Worm (Caenorhabditis elegans) whole organism, L2 larva: ENCODE results near the gene ZK863.8.

ENCODE experiments used
- C34F6.9 ChIP-seq: fragments of 150-350 bp; optimal IDR thresholded peaks from 2 replicates; lab custom pipeline; 2014; ENCODE audit warnings: missing biosample characterization, missing genetic modification characterization
- F13H6.1 ChIP-seq: sonication (generic microtip); optimal IDR thresholded peaks from 2 replicates; lab custom pipeline; 2016; ENCODE audit warnings: missing genetic modification characterization, missing compliant biosample characterization
- R02D3.7 ChIP-seq: fragments of 150-350 bp; optimal IDR thresholded peaks from 2 replicates; lab custom pipeline; 2014; ENCODE audit warnings: missing biosample characterization, missing genetic modification characterization
- Y55F3AM.14 ChIP-seq: fragments of 200-800 bp; sonication (Bioruptor generic); optimal IDR thresholded peaks from 2 replicates; lab custom pipeline; 2018; ENCODE audit warnings: mild to moderate bottlenecking, missing genetic modification characterization, missing compliant biosample characterization
- ZK546.5 ChIP-seq: sonication (generic microtip); optimal IDR thresholded peaks from 2 replicates; lab custom pipeline; 2017; ENCODE audit warnings: missing biosample characterization, missing genetic modification characterization
- alr-1 ChIP-seq: fragments of 150-350 bp; optimal IDR thresholded peaks from 2 replicates; lab custom pipeline; 2014; ENCODE audit warnings: missing biosample characterization, missing genetic modification characterization
- aly-2 ChIP-seq: fragments of 150-350 bp; optimal IDR thresholded peaks from 2 replicates; lab custom pipeline; 2014; ENCODE audit warnings: missing biosample characterization, missing genetic modification characterization
- ama-1 ChIP-seq: fragments of 150-350 bp; optimal IDR thresholded peaks from 2 replicates; lab custom pipeline; 2018; ENCODE audit warnings: inconsistent platforms
- blmp-1 ChIP-seq: sonication (generic microtip); optimal IDR thresholded peaks from 2 replicates; lab custom pipeline; 2017; ENCODE audit warnings: missing genetic modification characterization, mild to moderate bottlenecking, missing compliant biosample characterization, antibody characterized with exemption, moderate library complexity; ENCODE audit not compliant: insufficient read depth
- ceh-16 ChIP-seq: fragments of 150-350 bp; optimal IDR thresholded peaks from 2 replicates; lab custom pipeline; 2014; ENCODE audit warnings: missing biosample characterization, missing genetic modification characterization
- ceh-82 ChIP-seq: fragments of 150-350 bp; optimal IDR thresholded peaks from 2 replicates; lab custom pipeline; 2014; ENCODE audit warnings: missing biosample characterization, missing genetic modification characterization
- crh-2 ChIP-seq: sonication (generic microtip); optimal IDR thresholded peaks from 2 replicates; lab custom pipeline; 2017; ENCODE audit warnings: missing biosample characterization, missing genetic modification characterization
- dmd-4 ChIP-seq: sonication (generic microtip); optimal IDR thresholded peaks from 2 replicates; lab custom pipeline; 2017; ENCODE audit warnings: missing biosample characterization, missing genetic modification characterization
- egl-27 ChIP-seq: sonication (generic microtip); optimal IDR thresholded peaks from 3 replicates; lab custom pipeline; 2017; ENCODE audit warnings: missing biosample characterization, missing genetic modification reagents, missing genetic modification characterization
- elt-1 ChIP-seq: fragments of 150-350 bp; optimal IDR thresholded peaks from 2 replicates; lab custom pipeline; 2014; ENCODE audit warnings: missing biosample characterization, missing genetic modification characterization
- elt-3 ChIP-seq: sonication (generic microtip); optimal IDR thresholded peaks from 2 replicates; lab custom pipeline; 2017; ENCODE audit warnings: missing biosample characterization, missing genetic modification characterization
- fos-1 ChIP-seq: fragments of 150-350 bp; optimal IDR thresholded peaks from 2 replicates; lab custom pipeline; 2014; ENCODE audit warnings: missing biosample characterization, missing genetic modification characterization
- gmeb-1 ChIP-seq: fragments of 150-350 bp; optimal IDR thresholded peaks from 2 replicates; lab custom pipeline; 2014; ENCODE audit warnings: missing biosample characterization, missing genetic modification characterization
- lin-11 ChIP-seq: fragments of 150-350 bp; sonication (generic microtip); optimal IDR thresholded peaks from 2 replicates; lab custom pipeline; 2014; ENCODE audit warnings: missing biosample characterization, missing genetic modification characterization, inconsistent platforms, mixed read lengths
- lin-13 ChIP-seq: fragments of 150-350 bp; optimal IDR thresholded peaks from 2 replicates; lab custom pipeline; 2014; ENCODE audit warnings: missing biosample characterization, missing genetic modification reagents, missing genetic modification characterization
- lin-39 ChIP-seq: fragments of 150-350 bp; optimal IDR thresholded peaks from 2 replicates; lab custom pipeline; 2014; ENCODE audit warnings: missing biosample characterization, missing genetic modification reagents, missing genetic modification characterization
- lsy-2 ChIP-seq, 2 experiments: fragments of 150-350 bp in 1 of 2; sonication (generic microtip) in 1 of 2; optimal IDR thresholded peaks; 2 replicates each; lab custom pipeline; 2014 to 2017; ENCODE audit warnings: missing biosample characterization in 2 of 2, missing genetic modification characterization in 2 of 2
- mab-5 ChIP-seq: fragments of 150-350 bp; optimal IDR thresholded peaks from 2 replicates; lab custom pipeline; 2014; ENCODE audit warnings: missing biosample characterization, missing genetic modification characterization
- mbf-1 ChIP-seq: sonication (generic microtip); optimal IDR thresholded peaks from 2 replicates; lab custom pipeline; 2017; ENCODE audit warnings: missing biosample characterization, missing genetic modification characterization
- mdl-1 ChIP-seq, 2 experiments: fragments of 150-350 bp in 1 of 2; sonication (generic microtip) in 1 of 2; optimal IDR thresholded peaks; 2 replicates each; lab custom pipeline; 2017; ENCODE audit warnings: missing biosample characterization in 2 of 2, missing genetic modification characterization in 2 of 2
- nhr-10 ChIP-seq: sonication (generic microtip); optimal IDR thresholded peaks from 2 replicates; lab custom pipeline; 2017; ENCODE audit warnings: missing biosample characterization, missing genetic modification characterization
- nhr-11 ChIP-seq: fragments of 150-350 bp; optimal IDR thresholded peaks from 2 replicates; lab custom pipeline; 2014; ENCODE audit warnings: missing biosample characterization, missing genetic modification characterization
- nhr-12 ChIP-seq: fragments of 150-350 bp; optimal IDR thresholded peaks from 2 replicates; lab custom pipeline; 2014; ENCODE audit warnings: missing biosample characterization, missing genetic modification characterization
- nhr-129 ChIP-seq: fragments of 150-350 bp; optimal IDR thresholded peaks from 2 replicates; lab custom pipeline; 2014; ENCODE audit warnings: missing biosample characterization, missing genetic modification characterization
- nhr-21 ChIP-seq: fragments of 150-350 bp; optimal IDR thresholded peaks from 2 replicates; lab custom pipeline; 2014; ENCODE audit warnings: missing biosample characterization, missing genetic modification characterization
- nhr-23 ChIP-seq: fragments of 150-350 bp; optimal IDR thresholded peaks from 2 replicates; lab custom pipeline; 2014; ENCODE audit warnings: missing biosample characterization, missing genetic modification reagents, missing genetic modification characterization
- nhr-237 ChIP-seq: fragments of 150-350 bp; optimal IDR thresholded peaks from 2 replicates; lab custom pipeline; 2014; ENCODE audit warnings: missing biosample characterization, missing genetic modification characterization
- nhr-25 ChIP-seq: fragments of 150-350 bp; sonication (generic microtip); optimal IDR thresholded peaks from 3 replicates; lab custom pipeline; 2014; ENCODE audit warnings: missing biosample characterization, missing genetic modification characterization
- nhr-6 ChIP-seq: fragments of 150-350 bp; optimal IDR thresholded peaks from 2 replicates; lab custom pipeline; 2014; ENCODE audit warnings: missing biosample characterization, missing genetic modification characterization
- nhr-77 ChIP-seq: fragments of 150-350 bp; optimal IDR thresholded peaks from 2 replicates; lab custom pipeline; 2014; ENCODE audit warnings: missing biosample characterization, missing genetic modification characterization
- peb-1 ChIP-seq: fragments of 150-350 bp; optimal IDR thresholded peaks from 2 replicates; lab custom pipeline; 2014; ENCODE audit warnings: missing biosample characterization, missing genetic modification characterization
- sem-4 ChIP-seq: fragments of 150-350 bp; optimal IDR thresholded peaks from 2 replicates; lab custom pipeline; 2014; ENCODE audit warnings: missing biosample characterization, missing genetic modification reagents, missing genetic modification characterization
- skn-1 ChIP-seq: sonication (generic microtip); optimal IDR thresholded peaks from 2 replicates; lab custom pipeline; 2017; ENCODE audit warnings: missing biosample characterization, missing genetic modification characterization
- sma-3 ChIP-seq: sonication (generic microtip); optimal IDR thresholded peaks from 2 replicates; lab custom pipeline; 2016; ENCODE audit warnings: missing genetic modification reagents, missing genetic modification characterization, missing compliant biosample characterization
- sma-9 ChIP-seq, 2 experiments: fragments of 150-350 bp in 1 of 2; sonication (generic microtip) in 1 of 2; optimal IDR thresholded peaks; 2 replicates each; lab custom pipeline; 2014 to 2016; ENCODE audit warnings: missing genetic modification characterization in 2 of 2, mild to moderate bottlenecking in 1 of 2, missing biosample characterization in 1 of 2, missing compliant biosample characterization in 1 of 2, missing genetic modification reagents in 1 of 2, moderate library complexity in 1 of 2
- snpc-4 ChIP-seq: fragments of 150-350 bp; optimal IDR thresholded peaks from 2 replicates; lab custom pipeline; 2014; ENCODE audit warnings: missing biosample characterization, missing genetic modification characterization
- unc-39 ChIP-seq: fragments of 150-350 bp; optimal IDR thresholded peaks from 2 replicates; lab custom pipeline; 2014; ENCODE audit warnings: missing biosample characterization, missing genetic modification characterization
- zag-1 ChIP-seq: fragments of 150-350 bp; optimal IDR thresholded peaks from 2 replicates; lab custom pipeline; 2014; ENCODE audit warnings: missing biosample characterization, missing genetic modification characterization
- ztf-1 ChIP-seq: fragments of 200-800 bp; sonication (Bioruptor generic); conservative IDR thresholded peaks from 2 replicates; pipeline ENCODE4 v1.3.6; 2022; ENCODE audit warnings: missing genetic modification characterization, missing compliant biosample characterization
- ztf-11 ChIP-seq: sonication (generic microtip); optimal IDR thresholded peaks from 2 replicates; lab custom pipeline; 2017; ENCODE audit warnings: missing biosample characterization, missing genetic modification characterization
- ztf-4 ChIP-seq: fragments of 150-350 bp; optimal IDR thresholded peaks from 2 replicates; lab custom pipeline; 2014; ENCODE audit warnings: missing biosample characterization, missing genetic modification characterization

ZK863.8 gene

DNA sequence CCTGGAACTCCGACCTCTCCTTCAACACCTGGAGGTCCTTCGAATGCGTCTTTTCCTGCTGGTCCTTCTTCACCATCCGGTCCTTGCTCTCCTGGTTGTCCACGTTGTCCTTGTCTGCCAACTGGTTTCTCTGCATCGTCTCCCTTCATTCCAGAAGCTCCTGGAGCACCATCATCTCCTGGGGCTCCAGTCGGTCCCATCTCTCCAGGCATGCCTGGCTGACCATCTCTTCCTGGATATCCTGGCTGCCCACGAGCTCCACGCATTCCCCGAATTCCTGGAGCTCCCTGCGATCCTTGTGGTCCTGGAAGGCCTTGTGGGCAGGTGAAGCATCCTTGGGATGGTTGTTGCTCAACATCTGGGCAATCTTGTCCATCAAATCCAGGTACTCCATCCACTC, 10.4 kb upstream of the ZK863.8 start:
- TF ChIP-seq nhr-11 (tag; lab: Kevin White, UChicago), result no peak
- TF ChIP-seq ztf-1 (GFP tag; lab: Robert Waterston, UW), result 0 out of 2 replicates have a peak, but pooled peaks have one; percentile 44
- no peak for TF ChIP-seq alr-1 (tag; lab: Kevin White, UChicago)
- TF ChIP-seq nhr-21, result no peak
- TF ChIP-seq nhr-23 (tag; lab: Kevin White, UChicago), result no peak
- TF ChIP-seq mdl-1 (tag; optimal IDR thresholded peaks at IDR 0.05; lab: Kevin White, UChicago), result no peak
- no peak for TF ChIP-seq dmd-4
- TF ChIP-seq ceh-16, result no peak
- TF ChIP-seq, all 48 proteins: peak for 1

- TF ChIP-seq egl-27 (tag; lab: Kevin White, UChicago) (no peak), nhr-129 (tag; lab: Kevin White, UChicago) (peak; percentile 18)
These were observed 9.3 kb upstream of the ZK863.8 start for ce11 chrV:12196659-12197058.

- TF ChIP-seq F13H6.1 (no peak), ZK546.5 (tag; lab: Kevin White, UChicago) (no peak), nhr-11 (tag; lab: Kevin White, UChicago) (no peak), nhr-23 (tag; lab: Kevin White, UChicago) (no peak), sem-4 (tag; lab: Kevin White, UChicago) (no peak), alr-1 (tag; lab: Kevin White, UChicago) (no peak), sma-3 (GFP tag; lab: Kevin White, UChicago) (no peak), nhr-25 (tag; lab: Kevin White, UChicago) (no peak), mbf-1 (no peak), gmeb-1 (tag; lab: Kevin White, UChicago) (no peak), ztf-4 (tag; lab: Kevin White, UChicago) (no peak), sma-9 (GFP tag; optimal IDR thresholded peaks at IDR 0.05; lab: Kevin White, UChicago) (no peak), sma-9 (tag; optimal IDR thresholded peaks at IDR 0.05; lab: Kevin White, UChicago) (no peak), egl-27 (tag; lab: Kevin White, UChicago) (no peak), C34F6.9 (tag; lab: Kevin White, UChicago) (no peak), ama-1 (no peak), nhr-77 (no peak), nhr-129 (tag; lab: Kevin White, UChicago) (no peak), lsy-2 (tag; optimal IDR thresholded peaks at IDR 0.05; lab: Kevin White, UChicago) (no peak), unc-39 (tag; lab: Kevin White, UChicago) (no peak), lin-13 (GFP tag; lab: Kevin White, UChicago) (no peak)
These were observed 8.5 kb upstream of the ZK863.8 start, which contains the start of gene ZK836.3 for ce11 chrV:12195845-12196244. TSS of gene ZK836.3 (minus strand) at chrV:12195945.

DNA sequence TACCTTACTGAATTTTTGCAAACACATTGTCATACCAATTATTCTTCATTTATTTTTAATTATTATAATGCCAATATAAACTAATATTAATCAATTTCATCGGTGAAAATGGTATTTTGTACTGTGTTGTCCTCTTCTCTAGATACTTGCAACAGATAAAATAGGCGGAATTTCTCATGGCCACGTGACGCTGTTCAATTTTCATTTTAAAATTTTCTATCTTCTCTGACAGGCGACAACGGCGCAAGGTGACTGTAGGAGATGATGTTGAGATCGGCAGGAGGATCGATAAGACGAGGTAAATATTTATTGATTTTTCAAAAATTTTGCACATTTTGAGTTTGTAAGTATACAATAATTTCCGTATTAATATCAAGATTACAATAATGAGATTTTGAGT, 7.0 kb upstream of the ZK863.8 start, which contains the start of gene ogdh-2:
TSS of gene ogdh-2 (plus strand) at position 233 of the 400 bp plus-strand sequence.
- TF ChIP-seq crh-2 (no peak), lsy-2 (tag; optimal IDR thresholded peaks at IDR 0.05; lab: Kevin White, UChicago) (peak in 1 of 2 experiments; percentile 13), nhr-237 (tag; lab: Kevin White, UChicago) (no peak), nhr-10 (tag; lab: Kevin White, UChicago) (no peak), elt-3 (no peak), lin-39 (no peak), Y55F3AM.14 (GFP tag; lab: Kevin White, UChicago) (no peak), nhr-6 (tag; lab: Kevin White, UChicago) (no peak), fos-1 (peak; percentile 10), ztf-1 (GFP tag; lab: Robert Waterston, UW) (no peak), nhr-12 (tag; lab: Kevin White, UChicago) (no peak), ztf-4 (tag; lab: Kevin White, UChicago) (no peak), sma-9 (GFP tag; optimal IDR thresholded peaks at IDR 0.05; lab: Kevin White, UChicago) (no peak), sma-9 (tag; optimal IDR thresholded peaks at IDR 0.05; lab: Kevin White, UChicago) (no peak), nhr-129 (tag; lab: Kevin White, UChicago) (no peak), nhr-77 (no peak), ceh-82 (tag; lab: Kevin White, UChicago) (no peak), ceh-16 (peak; percentile 39), ztf-11 (no peak), nhr-11 (tag; lab: Kevin White, UChicago) (no peak), R02D3.7 (no peak), dmd-4 (no peak), unc-39 (tag; lab: Kevin White, UChicago) (no peak), zag-1 (no peak), snpc-4 (tag; lab: Kevin White, UChicago) (no peak), sma-3 (GFP tag; lab: Kevin White, UChicago) (peak; percentile 48), F13H6.1 (no peak), mbf-1 (no peak), aly-2 (no peak), elt-1 (tag; lab: Kevin White, UChicago) (no peak), lin-11 (tag; lab: Kevin White, UChicago) (no peak), mab-5 (tag; lab: Kevin White, UChicago) (no peak), skn-1 (tag; lab: Kevin White, UChicago) (no peak), egl-27 (tag; lab: Kevin White, UChicago) (no peak), peb-1 (tag; lab: Kevin White, UChicago) (no peak), blmp-1 (tag; lab: Kevin White, UChicago) (no peak), ZK546.5 (tag; lab: Kevin White, UChicago) (no peak), C34F6.9 (tag; lab: Kevin White, UChicago) (no peak)
